Fruit fly (Drosophila melanogaster) whole organism, embryonic: ENCODE results near the gene CG10513.

Source experiments
- Asciz ChIP-seq: fragments of 200-800 bp; sonication (Bioruptor generic); optimal IDR thresholded peaks from 2 replicates; lab custom pipeline; 2017; ENCODE audit warnings: missing biosample characterization, mild to moderate bottlenecking, missing genetic modification characterization, missing genetic modification reagents
- Atf3 ChIP-seq: fragments of 200-800 bp; sonication (Bioruptor generic); optimal IDR thresholded peaks from 3 replicates; lab custom pipeline; 2016; ENCODE audit warnings: missing biosample characterization, missing genetic modification characterization
- CG10959 ChIP-seq: fragments of 200-800 bp; sonication (Bioruptor generic); IDR thresholded peaks from 2 replicates; pipeline ENCODE4 v1.3.6; 2022; ENCODE audit warnings: missing biosample characterization, missing genetic modification characterization
- CG11085 ChIP-seq: fragments of 200-800 bp; sonication (Bioruptor generic); IDR thresholded peaks from 2 replicates; pipeline ENCODE4 v1.3.6; 2022; ENCODE audit warnings: missing biosample characterization, missing genetic modification characterization
- CG11093 ChIP-seq: fragments of 200-800 bp; sonication (Bioruptor generic); IDR thresholded peaks from 3 replicates; pipeline ENCODE4 v1.3.6; 2022; ENCODE audit warnings: missing biosample characterization, missing genetic modification characterization
- CG11398 ChIP-seq: fragments of 200-800 bp; sonication (Bioruptor generic); optimal IDR thresholded peaks from 2 replicates; lab custom pipeline; 2016; ENCODE audit warnings: missing biosample characterization, missing genetic modification characterization
- CG11456 ChIP-seq: fragments of 200-800 bp; sonication (Bioruptor generic); IDR thresholded peaks from 3 replicates; pipeline ENCODE4 v1.3.6; 2022; ENCODE audit warnings: missing biosample characterization, missing genetic modification characterization
- CG12071 ChIP-seq: fragments of 200-800 bp; sonication (Bioruptor generic); optimal IDR thresholded peaks from 3 replicates; lab custom pipeline; 2018; ENCODE audit warnings: missing biosample characterization, mild to moderate bottlenecking, missing genetic modification characterization
- CG12219 ChIP-seq: fragments of 200-800 bp; sonication (Bioruptor generic); optimal IDR thresholded peaks from 3 replicates; lab custom pipeline; 2018; ENCODE audit warnings: missing biosample characterization, mild to moderate bottlenecking, missing genetic modification characterization
- CG13287 ChIP-seq: fragments of 200-800 bp; sonication (Bioruptor generic); IDR thresholded peaks from 2 replicates; pipeline ENCODE4 v1.3.6; 2022; ENCODE audit warnings: missing biosample characterization, missing genetic modification characterization; ENCODE audit not compliant: partially characterized antibody
- CG13894 ChIP-seq: fragments of 200-800 bp; sonication (Bioruptor generic); optimal IDR thresholded peaks from 3 replicates; lab custom pipeline; 2018; ENCODE audit warnings: missing biosample characterization, mild to moderate bottlenecking, missing genetic modification characterization, moderate library complexity
- CG17829 ChIP-seq: fragments of 200-800 bp; optimal IDR thresholded peaks from 2 replicates; lab custom pipeline; 2019; ENCODE audit warnings: missing biosample characterization, mild to moderate bottlenecking, missing genetic modification characterization, moderate library complexity
- CG2875 ChIP-seq: fragments of 200-800 bp; sonication (Bioruptor generic); optimal IDR thresholded peaks from 2 replicates; lab custom pipeline; 2017; ENCODE audit warnings: missing biosample characterization, mild to moderate bottlenecking, missing genetic modification characterization, missing genetic modification reagents
- CG30020 ChIP-seq: fragments of 200-800 bp; optimal IDR thresholded peaks from 2 replicates; lab custom pipeline; 2019; ENCODE audit warnings: missing biosample characterization, mild to moderate bottlenecking, missing genetic modification characterization, moderate library complexity
- CG30403 ChIP-seq: fragments of 200-800 bp; sonication (Bioruptor generic); optimal IDR thresholded peaks from 3 replicates; lab custom pipeline; 2016; ENCODE audit warnings: missing biosample characterization, missing genetic modification characterization
- CG43689 ChIP-seq: fragments of 200-800 bp; sonication (Bioruptor generic); IDR thresholded peaks from 2 replicates; pipeline ENCODE4 v1.3.6; 2022; ENCODE audit warnings: missing biosample characterization, missing genetic modification characterization
- CG8290 ChIP-seq, 3 experiments: fragments of 200-800 bp; sonication (Bioruptor generic); optimal IDR thresholded peaks; 2 replicates each; lab custom pipeline; 2016 to 2019; ENCODE audit warnings: missing biosample characterization in 3 of 3, missing genetic modification characterization in 3 of 3, mild to moderate bottlenecking in 2 of 3, moderate library complexity in 1 of 3
- CG8388 ChIP-seq: fragments of 200-800 bp; sonication (Bioruptor generic); optimal IDR thresholded peaks from 2 replicates; lab custom pipeline; 2019; ENCODE audit warnings: missing biosample characterization, mild to moderate bottlenecking, missing genetic modification characterization, moderate library complexity
- CG9727 ChIP-seq: fragments of 200-800 bp; sonication (Bioruptor generic); optimal IDR thresholded peaks from 3 replicates; lab custom pipeline; 2017; ENCODE audit warnings: missing biosample characterization, mild to moderate bottlenecking, missing genetic modification characterization
- CoRest ChIP-seq: fragments of 200-800 bp; sonication (Bioruptor generic); optimal IDR thresholded peaks from 3 replicates; lab custom pipeline; 2018; ENCODE audit warnings: missing biosample characterization, mild to moderate bottlenecking, missing genetic modification characterization, moderate library complexity
- Dad ChIP-seq: fragments of 200-800 bp; sonication (Bioruptor generic); optimal IDR thresholded peaks from 3 replicates; lab custom pipeline; 2016; ENCODE audit warnings: missing biosample characterization, missing genetic modification characterization
- Doc3 ChIP-seq: fragments of 200-800 bp; sonication (Bioruptor generic); IDR thresholded peaks from 3 replicates; pipeline ENCODE4 v1.3.6; 2022; ENCODE audit warnings: missing biosample characterization, missing genetic modification characterization; ENCODE audit not compliant: partially characterized antibody
- Gsc ChIP-seq: fragments of 200-800 bp; sonication (Bioruptor generic); IDR thresholded peaks from 2 replicates; pipeline ENCODE4 v1.3.6; 2022; ENCODE audit warnings: missing biosample characterization, missing genetic modification characterization
- Hand ChIP-seq: fragments of 200-800 bp; sonication (Bioruptor generic); optimal IDR thresholded peaks from 2 replicates; lab custom pipeline; 2017; ENCODE audit warnings: mild to moderate bottlenecking, missing biosample characterization, missing genetic modification reagents, missing genetic modification characterization
- MTF-1 ChIP-seq: fragments of 200-800 bp; sonication (Bioruptor generic); optimal IDR thresholded peaks from 2 replicates; lab custom pipeline; 2018; ENCODE audit warnings: missing biosample characterization, mild to moderate bottlenecking, missing genetic modification characterization, borderline replicate concordance
- Myb ChIP-seq: fragments of 200-800 bp; sonication (Bioruptor generic); optimal IDR thresholded peaks from 2 replicates; lab custom pipeline; 2016; ENCODE audit warnings: missing biosample characterization, missing genetic modification characterization
- Nf-YC ChIP-seq: fragments of 200-800 bp; optimal IDR thresholded peaks from 3 replicates; lab custom pipeline; 2019; ENCODE audit warnings: missing biosample characterization, mild to moderate bottlenecking, missing genetic modification characterization, moderate library complexity
- Opbp ChIP-seq: fragments of 200-800 bp; sonication (Bioruptor generic); IDR thresholded peaks from 3 replicates; pipeline ENCODE4 v1.3.6; 2022; ENCODE audit warnings: missing biosample characterization, missing genetic modification characterization; ENCODE audit not compliant: partially characterized antibody
- Side ChIP-seq: fragments of 200-800 bp; sonication (Bioruptor generic); optimal IDR thresholded peaks from 2 replicates; lab custom pipeline; 2016; ENCODE audit warnings: missing biosample characterization, missing genetic modification characterization
- Vsx1 ChIP-seq: fragments of 200-800 bp; sonication (Bioruptor generic); optimal IDR thresholded peaks from 2 replicates; lab custom pipeline; 2017; ENCODE audit warnings: missing biosample characterization, mild to moderate bottlenecking, missing genetic modification characterization, missing genetic modification reagents
- amos ChIP-seq: fragments of 200-800 bp; sonication (Bioruptor generic); IDR thresholded peaks from 2 replicates; pipeline ENCODE4 v1.3.6; 2022; ENCODE audit warnings: missing biosample characterization, missing genetic modification characterization; ENCODE audit not compliant: partially characterized antibody
- aop ChIP-seq: fragments of 200-800 bp; sonication (Bioruptor generic); IDR thresholded peaks from 2 replicates; pipeline ENCODE4 v1.3.6; 2022; ENCODE audit warnings: missing biosample characterization, missing genetic modification characterization
- gsb-n ChIP-seq: fragments of 200-800 bp; sonication (Bioruptor generic); optimal IDR thresholded peaks from 3 replicates; lab custom pipeline; 2018; ENCODE audit warnings: missing biosample characterization, mild to moderate bottlenecking, missing genetic modification characterization
- inv ChIP-seq: fragments of 200-800 bp; sonication (Bioruptor generic); IDR thresholded peaks from 2 replicates; pipeline ENCODE4 v1.3.6; 2022; ENCODE audit warnings: missing biosample characterization, missing genetic modification characterization; ENCODE audit not compliant: partially characterized antibody
- kah ChIP-seq: fragments of 200-800 bp; sonication (Bioruptor generic); optimal IDR thresholded peaks from 2 replicates; lab custom pipeline; 2018; ENCODE audit warnings: missing biosample characterization, mild to moderate bottlenecking, missing genetic modification characterization
- lola ChIP-seq, 3 experiments: fragments of >200 bp in 2 of 3; fragments of 200-800 bp in 1 of 3; sonication (Bioruptor generic) in 1 of 3; optimal IDR thresholded peaks; 2 replicates each; lab custom pipeline; 2017 to 2019; ENCODE audit warnings: missing biosample characterization in 3 of 3, missing genetic modification characterization in 3 of 3, mild to moderate bottlenecking in 1 of 3, moderate library complexity in 1 of 3
- phol ChIP-seq: fragments of 200-800 bp; sonication (Bioruptor generic); optimal IDR thresholded peaks from 3 replicates; lab custom pipeline; 2018; ENCODE audit warnings: missing biosample characterization, mild to moderate bottlenecking, missing genetic modification characterization, moderate library complexity
- psq ChIP-seq: fragments of 200-800 bp; sonication (Bioruptor generic); optimal IDR thresholded peaks from 2 replicates; lab custom pipeline; 2017; ENCODE audit warnings: missing biosample characterization, missing genetic modification characterization
- pzg ChIP-seq: fragments of 200-800 bp; sonication (Bioruptor generic); optimal IDR thresholded peaks from 3 replicates; lab custom pipeline; 2018; ENCODE audit warnings: missing biosample characterization, mild to moderate bottlenecking, missing genetic modification characterization, moderate library complexity
- sd ChIP-seq: fragments of 200-800 bp; sonication (Bioruptor generic); optimal IDR thresholded peaks from 3 replicates; lab custom pipeline; 2018; ENCODE audit warnings: missing biosample characterization, mild to moderate bottlenecking, missing genetic modification characterization, moderate library complexity
- shn ChIP-seq: fragments of 200-800 bp; sonication (Bioruptor generic); optimal IDR thresholded peaks from 3 replicates; lab custom pipeline; 2016; ENCODE audit warnings: missing biosample characterization, missing genetic modification characterization
- tgo ChIP-seq: fragments of 200-800 bp; sonication (Bioruptor generic); IDR thresholded peaks from 3 replicates; pipeline ENCODE4 v1.3.6; 2022; ENCODE audit warnings: missing biosample characterization, missing genetic modification characterization
- tll ChIP-seq, 2 experiments: fragments of 200-800 bp in 1 of 2; fragments of >200 bp in 1 of 2; sonication (Bioruptor generic) in 1 of 2; optimal IDR thresholded peaks; 2 replicates each; lab custom pipeline; 2017 to 2019; ENCODE audit warnings: missing biosample characterization in 2 of 2, missing genetic modification characterization in 2 of 2, mild to moderate bottlenecking in 1 of 2, moderate library complexity in 1 of 2
- tna ChIP-seq: fragments of 200-800 bp; sonication (Bioruptor generic); IDR thresholded peaks from 2 replicates; pipeline ENCODE4 v1.3.6; 2022; ENCODE audit warnings: missing biosample characterization, missing genetic modification characterization; ENCODE audit not compliant: partially characterized antibody
- trem ChIP-seq: fragments of 200-800 bp; optimal IDR thresholded peaks from 3 replicates; lab custom pipeline; 2019; ENCODE audit warnings: missing biosample characterization, mild to moderate bottlenecking, missing genetic modification characterization, moderate library complexity
- twi ChIP-seq: fragments of 200-800 bp; optimal IDR thresholded peaks from 2 replicates; lab custom pipeline; 2019; ENCODE audit warnings: missing biosample characterization, mild to moderate bottlenecking, missing genetic modification characterization, moderate library complexity
- yki ChIP-seq: fragments of >200 bp; optimal IDR thresholded peaks from 3 replicates; lab custom pipeline; 2018
- z ChIP-seq: fragments of 200-800 bp; sonication (Bioruptor generic); IDR thresholded peaks from 3 replicates; pipeline ENCODE4 v1.3.6; 2022; ENCODE audit warnings: missing biosample characterization, missing genetic modification characterization

The CG10513 gene

dm6 chr3R:25258628-25259240, 18.3 kb downstream of the CG10513 start, which contains the start of gene CG11857 (continued):
- TF ChIP-seq CG2875 (GFP tag; lab: Kevin White, UChicago) (peak; percentile 90), CG13894 (tag; lab: Kevin White, UChicago) (peak; percentile 97), tll (GFP tag; optimal IDR thresholded peaks at IDR 0.05; lab: Kevin White, UChicago) (peak; percentile 45 to 68), Side (GFP tag; lab: Kevin White, UChicago) (peak; percentile 95), gsb-n (peak; percentile 95), MTF-1 (GFP tag; lab: Kevin White, UChicago) (peak; percentile 91), psq (GFP tag; lab: Kevin White, UChicago) (peak; percentile 93), Hand (GFP tag; lab: Kevin White, UChicago) (peak; percentile 86), CoRest (tag; lab: Kevin White, UChicago) (peak; percentile 99), shn (GFP tag; lab: Kevin White, UChicago) (peak; percentile 97), twi (peak; percentile 96), CG12219 (GFP tag; lab: Kevin White, UChicago) (peak; percentile 92), trem (tag; lab: Kevin White, UChicago) (peak; percentile 97), Vsx1 (GFP tag; lab: Kevin White, UChicago) (peak; percentile 88), Nf-YC (tag; lab: Kevin White, UChicago) (peak; percentile 87), CG13287 (GFP tag; lab: Robert Waterston, UW) (peak; percentile 100), CG11456 (GFP tag; lab: Robert Waterston, UW) (peak; percentile 99), pzg (GFP tag; lab: Kevin White, UChicago) (peak; percentile 89), CG11398 (GFP tag; lab: Kevin White, UChicago) (peak; percentile 94), yki (lab: Kevin White, UChicago) (no peak), Dad (GFP tag; lab: Kevin White, UChicago) (peak; percentile 97), lola (GFP tag; optimal IDR thresholded peaks at IDR 0.05; lab: Kevin White, UChicago) (peak in 1 of 3 experiments; percentile 97), amos (GFP tag; lab: Robert Waterston, UW) (peak; percentile 98), z (GFP tag; lab: Robert Waterston, UW) (peak; percentile 70; the same call in 2 of the 3 replicates), Asciz (GFP tag; lab: Kevin White, UChicago) (peak; percentile 92), CG11093 (GFP tag; lab: Robert Waterston, UW) (peak; percentile 99), Myb (peak; percentile 89), CG9727 (GFP tag; lab: Kevin White, UChicago) (peak; percentile 98), CG10959 (GFP tag; lab: Robert Waterston, UW) (peak; percentile 99), CG11085 (peak; percentile 99), inv (peak; percentile 100), tgo (peak; percentile 99), CG43689 (peak; percentile 93), phol (peak; percentile 98), CG12071 (GFP tag; lab: Kevin White, UChicago) (peak; percentile 89), CG30020 (tag; lab: Kevin White, UChicago) (peak; percentile 92), CG17829 (tag; lab: Kevin White, UChicago) (peak; percentile 98), Opbp (GFP tag; lab: Robert Waterston, UW) (peak; percentile 99), CG30403 (GFP tag; lab: Kevin White, UChicago) (peak; percentile 99), kah (GFP tag; lab: Kevin White, UChicago) (peak; percentile 84), aop (peak; percentile 96), Doc3 (GFP tag; lab: Robert Waterston, UW) (peak; percentile 100), sd (tag; lab: Kevin White, UChicago) (peak; percentile 90), CG8388 (GFP tag; lab: Kevin White, UChicago) (peak; percentile 95), Gsc (peak; percentile 96), Atf3 (GFP tag; lab: Kevin White, UChicago) (peak; percentile 98), tna (GFP tag; lab: Robert Waterston, UW) (peak; percentile 99), CG8290 (GFP tag; optimal IDR thresholded peaks at IDR 0.05; lab: Kevin White, UChicago) (peak; percentile 98), CG8290 (tag; optimal IDR thresholded peaks at IDR 0.05; lab: Kevin White, UChicago) (peak; percentile 90 to 97)
